Fruit fly (Drosophila melanogaster): Measurements from ENCODE around the gene CG17292.

- no peak for TF ChIP-seq CG1529 (GFP tag; optimal IDR thresholded peaks at IDR 0.05)
- no peak for TF ChIP-seq CG14667 (GFP tag; IDR thresholded peaks at IDR 0.05)
- TF ChIP-seq CG7786 (GFP tag; optimal IDR thresholded peaks at IDR 0.05): no peak
These were observed 48.0 kb downstream of the CG17292 start for dm6 chr2L:8418113-8418885.
